Worm (Caenorhabditis elegans): ENCODE measurements around the gene M02B7.2.

- TF ChIP-seq ceh-83 (GFP tag; optimal IDR thresholded peaks at IDR 0.05) (no peak), hlh-1 (tag; optimal IDR thresholded peaks at IDR 0.05) (no peak), sptf-1 (tag; optimal IDR thresholded peaks at IDR 0.05) (no peak), lsy-2 (tag; optimal IDR thresholded peaks at IDR 0.05) (no peak), pha-4 (tag; optimal IDR thresholded peaks at IDR 0.05) (no peak), snpc-4 (tag; optimal IDR thresholded peaks at IDR 0.05) (no peak), nhr-12 (tag; optimal IDR thresholded peaks at IDR 0.05) (no peak), nhr-237 (tag; optimal IDR thresholded peaks at IDR 0.05) (no peak), unc-39 (tag; optimal IDR thresholded peaks at IDR 0.05) (no peak), ham-2 (GFP tag; optimal IDR thresholded peaks at IDR 0.05) (no peak), mab-5 (tag; optimal IDR thresholded peaks at IDR 0.05) (no peak), ztf-11 (tag; optimal IDR thresholded peaks at IDR 0.05) (no peak)
These were observed 36.0 kb downstream of the M02B7.2 start, which contains the start of gene F28F9.2 for ce11 chrIV:3839420-3839819.
